Worm (Caenorhabditis elegans) whole organism, L4 larva: Measurements from ENCODE around the gene bgal-1.

Experiments used
- T26A8.4 ChIP-seq: fragments of 200-800 bp; sonication (Bioruptor generic); IDR thresholded peaks from 2 replicates; pipeline ENCODE4 v1.3.6; 2022; ENCODE audit warnings: missing genetic modification characterization, missing compliant biosample characterization
- ama-1 ChIP-seq: fragments of 150-350 bp; optimal IDR thresholded peaks from 2 replicates; lab custom pipeline; 2014; ENCODE audit warnings: inconsistent platforms, mixed read lengths
- ces-1 ChIP-seq: fragments of 150-350 bp; sonication (generic microtip); optimal IDR thresholded peaks from 4 replicates; lab custom pipeline; 2014; ENCODE audit warnings: missing biosample characterization, missing genetic modification reagents, missing genetic modification characterization
- lin-13 ChIP-seq: fragments of 150-350 bp; optimal IDR thresholded peaks from 2 replicates; lab custom pipeline; 2014; ENCODE audit warnings: missing biosample characterization, missing genetic modification reagents, missing genetic modification characterization
- lin-15B ChIP-seq: fragments of 150-350 bp; sonication (generic microtip); optimal IDR thresholded peaks from 3 replicates; lab custom pipeline; 2014; ENCODE audit warnings: missing biosample characterization, missing genetic modification characterization
- lin-39 ChIP-seq: fragments of 150-350 bp; optimal IDR thresholded peaks from 2 replicates; lab custom pipeline; 2014; ENCODE audit warnings: missing biosample characterization, missing genetic modification reagents, missing genetic modification characterization
- mdl-1 ChIP-seq, 2 experiments: fragments of 150-350 bp in 1 of 2; sonication (generic microtip) in 1 of 2; optimal IDR thresholded peaks; 2 replicates each; lab custom pipeline; 2014 to 2017; ENCODE audit warnings: missing biosample characterization in 2 of 2, missing genetic modification characterization in 2 of 2
- mdt-29 ChIP-seq: fragments of 200-800 bp; sonication (Bioruptor generic); IDR thresholded peaks from 2 replicates; pipeline ENCODE4 v1.3.6; 2022; ENCODE audit warnings: missing genetic modification reagents, missing genetic modification characterization, missing compliant biosample characterization
- pha-4 ChIP-seq, 2 experiments: fragments of 150-350 bp in 1 of 2; fragments of 200-800 bp in 1 of 2; sonication (Bioruptor generic) in 1 of 2; IDR thresholded peaks in 1 of 2; optimal IDR thresholded peaks in 1 of 2; 2 replicates each; pipeline versions ENCODE4 v1.3.6 to Lab custom; 2014 to 2022; ENCODE audit warnings: missing genetic modification characterization in 2 of 2, missing genetic modification reagents in 2 of 2, missing biosample characterization in 1 of 2, missing compliant biosample characterization in 1 of 2
- snpc-4 ChIP-seq: fragments of 150-350 bp; optimal IDR thresholded peaks from 2 replicates; lab custom pipeline; 2014; ENCODE audit warnings: missing biosample characterization, missing genetic modification characterization

DNA sequence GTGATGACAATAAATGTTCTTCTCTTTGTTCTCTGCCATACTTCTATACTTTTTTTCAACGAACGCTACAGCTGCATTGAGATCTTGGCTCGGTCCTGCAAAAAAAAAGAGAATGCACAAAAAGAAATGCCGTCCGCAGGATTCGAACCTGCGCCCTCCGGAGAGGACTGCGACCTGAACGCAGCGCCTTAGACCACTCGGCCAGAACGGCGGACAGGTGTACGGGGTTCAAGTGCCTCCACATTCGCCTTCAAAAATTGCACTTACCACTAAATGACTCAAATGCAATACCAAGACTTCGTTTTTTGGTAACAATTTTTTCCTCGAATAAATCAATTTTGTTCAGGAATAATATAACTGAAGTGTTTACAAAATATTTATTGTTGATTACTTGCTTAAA, 51.2 kb downstream of the bgal-1 start:
- TF ChIP-seq lin-39 (tag; lab: Kevin White, UChicago) (no peak), pha-4 (GFP tag; IDR thresholded peaks at IDR 0.05; lab: Robert Waterston, UW) (no peak), pha-4 (tag; optimal IDR thresholded peaks at IDR 0.05; lab: Kevin White, UChicago) (no peak), T26A8.4 (0 out of 2 replicates have a peak, but pooled peaks have one; percentile 26), lin-15B (tag; lab: Kevin White, UChicago) (no peak), ces-1 (GFP tag; lab: Kevin White, UChicago) (no peak), snpc-4 (tag; lab: Kevin White, UChicago) (peak; percentile 84), mdl-1 (tag; optimal IDR thresholded peaks at IDR 0.05; lab: Kevin White, UChicago) (no peak), ama-1 (no peak), mdt-29 (GFP tag; lab: Robert Waterston, UW) (no peak), lin-13 (no peak)
